Worm (Caenorhabditis elegans) whole organism, young adult: ENCODE measurements around the gene rip-1.

Experiments used
- B0035.1 ChIP-seq: sonication (generic microtip); optimal IDR thresholded peaks from 2 replicates; lab custom pipeline; 2016; ENCODE audit warnings: missing genetic modification characterization, mild to moderate bottlenecking, missing compliant biosample characterization, missing genotype, missing genetic modification reagents
- F33H1.4 ChIP-seq: fragments of 200-800 bp; sonication (Bioruptor generic); IDR thresholded peaks from 2 replicates; pipeline ENCODE4 v1.3.6; 2022; ENCODE audit warnings: missing genetic modification reagents, missing genetic modification characterization, missing compliant biosample characterization
- F37B4.10 ChIP-seq: fragments of 200-800 bp; sonication (Bioruptor generic); IDR thresholded peaks from 2 replicates; pipeline ENCODE4 v1.3.6; 2022; ENCODE audit warnings: missing genetic modification characterization, missing compliant biosample characterization
- F52B5.7 ChIP-seq: sonication (generic microtip); optimal IDR thresholded peaks from 2 replicates; lab custom pipeline; 2016; ENCODE audit warnings: mild to moderate bottlenecking, missing genetic modification characterization, missing compliant biosample characterization
- F55B11.4 ChIP-seq: sonication (generic microtip); optimal IDR thresholded peaks from 2 replicates; lab custom pipeline; 2016; ENCODE audit warnings: missing compliant biosample characterization, missing genetic modification characterization, borderline replicate concordance; ENCODE audit not compliant: insufficient read depth
- T07F8.4 ChIP-seq: sonication (generic microtip); optimal IDR thresholded peaks from 2 replicates; lab custom pipeline; 2016; ENCODE audit warnings: mild to moderate bottlenecking, missing genetic modification characterization, moderate library complexity, missing compliant biosample characterization
- Y56A3A.18 ChIP-seq: fragments of 200-800 bp; sonication (Bioruptor generic); IDR thresholded peaks from 2 replicates; pipeline ENCODE4 v1.3.6; 2022; ENCODE audit warnings: missing genetic modification reagents, missing genetic modification characterization, missing compliant biosample characterization
- Y95B8A.8 ChIP-seq: fragments of 200-800 bp; sonication (Bioruptor generic); IDR thresholded peaks from 2 replicates; pipeline ENCODE4 v1.3.6; 2022; ENCODE audit warnings: missing genetic modification reagents, missing genetic modification characterization, missing compliant biosample characterization
- akir-1 ChIP-seq: fragments of 200-800 bp; sonication (Bioruptor generic); optimal IDR thresholded peaks from 2 replicates; lab custom pipeline; 2018; ENCODE audit warnings: mild to moderate bottlenecking, missing genetic modification characterization, moderate library complexity, missing compliant biosample characterization
- ama-1 ChIP-seq, 3 experiments: fragments of 150-350 bp in 1 of 3; sonication (generic microtip) in 2 of 3; optimal IDR thresholded peaks; 2 replicates each; lab custom pipeline; 2014 to 2018; ENCODE audit warnings: missing biosample characterization in 2 of 3, missing genetic modification characterization in 2 of 3, missing genetic modification reagents in 2 of 3
- attf-3 ChIP-seq: fragments of 200-800 bp; sonication (Bioruptor generic); conservative IDR thresholded peaks from 2 replicates; pipeline ENCODE4 v1.3.6; 2022; ENCODE audit warnings: missing genetic modification reagents, missing genetic modification characterization, missing compliant biosample characterization
- attf-5 ChIP-seq: fragments of 200-800 bp; sonication (Bioruptor generic); optimal IDR thresholded peaks from 2 replicates; lab custom pipeline; 2018; ENCODE audit warnings: mild to moderate bottlenecking, missing genetic modification characterization, missing compliant biosample characterization
- attf-6 ChIP-seq: fragments of 200-800 bp; sonication (Bioruptor generic); IDR thresholded peaks from 2 replicates; pipeline ENCODE4 v1.3.6; 2022; ENCODE audit warnings: missing genetic modification reagents, missing genetic modification characterization, missing compliant biosample characterization
- bed-2 ChIP-seq: fragments of 200-800 bp; sonication (Bioruptor generic); IDR thresholded peaks from 2 replicates; pipeline ENCODE4 v1.3.6; 2022; ENCODE audit warnings: missing genetic modification reagents, missing genetic modification characterization, missing compliant biosample characterization
- cebp-2 ChIP-seq: fragments of 200-800 bp; sonication (Bioruptor generic); IDR thresholded peaks from 2 replicates; pipeline ENCODE4 v1.3.6; 2022; ENCODE audit warnings: missing genetic modification characterization, missing compliant biosample characterization
- ceh-58 ChIP-seq: fragments of 200-800 bp; sonication (Bioruptor generic); IDR thresholded peaks from 2 replicates; pipeline ENCODE4 v1.3.6; 2022; ENCODE audit warnings: missing genetic modification characterization, missing compliant biosample characterization
- die-1 ChIP-seq: sonication (generic microtip); optimal IDR thresholded peaks from 2 replicates; lab custom pipeline; 2016; ENCODE audit warnings: missing genotype, mild to moderate bottlenecking, missing genetic modification characterization, missing compliant biosample characterization
- dpff-1 ChIP-seq: sonication (generic microtip); optimal IDR thresholded peaks from 2 replicates; lab custom pipeline; 2017; ENCODE audit warnings: mild to moderate bottlenecking, missing genetic modification characterization, missing compliant biosample characterization
- dpl-1 ChIP-seq: fragments of 150-350 bp; optimal IDR thresholded peaks from 2 replicates; lab custom pipeline; 2014; ENCODE audit warnings: missing biosample characterization, missing genetic modification reagents, missing genetic modification characterization
- egl-18 ChIP-seq: fragments of 200-800 bp; sonication (Bioruptor generic); IDR thresholded peaks from 2 replicates; pipeline ENCODE4 v1.3.6; 2022; ENCODE audit warnings: missing genetic modification reagents, missing genetic modification characterization, missing compliant biosample characterization
- egl-44 ChIP-seq: fragments of 200-800 bp; sonication (Bioruptor generic); IDR thresholded peaks from 2 replicates; pipeline ENCODE4 v1.3.6; 2022; ENCODE audit warnings: missing genetic modification reagents, missing genetic modification characterization, missing compliant biosample characterization
- gei-17 ChIP-seq: fragments of 200-800 bp; sonication (Bioruptor generic); optimal IDR thresholded peaks from 2 replicates; lab custom pipeline; 2018; ENCODE audit warnings: mild to moderate bottlenecking, missing genetic modification characterization, missing compliant biosample characterization
- him-1 ChIP-seq: sonication (generic microtip); optimal IDR thresholded peaks from 2 replicates; lab custom pipeline; 2016; ENCODE audit warnings: missing genotype, missing genetic modification reagents, missing genetic modification characterization, missing compliant biosample characterization
- hlh-12 ChIP-seq: sonication (generic microtip); optimal IDR thresholded peaks from 2 replicates; lab custom pipeline; 2016; ENCODE audit warnings: missing genetic modification characterization, missing compliant biosample characterization
- hmg-1.2 ChIP-seq: fragments of 200-800 bp; sonication (Bioruptor generic); IDR thresholded peaks from 2 replicates; pipeline ENCODE4 v1.3.6; 2022; ENCODE audit warnings: missing genetic modification reagents, missing genetic modification characterization, missing compliant biosample characterization
- hsf-1 ChIP-seq: fragments of 200-800 bp; sonication (Bioruptor generic); IDR thresholded peaks from 2 replicates; pipeline ENCODE4 v1.3.6; 2022; ENCODE audit warnings: missing genetic modification reagents, missing genetic modification characterization, missing compliant biosample characterization
- lir-1 ChIP-seq: fragments of 200-800 bp; sonication (Bioruptor generic); conservative IDR thresholded peaks from 2 replicates; pipeline ENCODE4 v1.3.6; 2022; ENCODE audit warnings: missing genetic modification reagents, missing genetic modification characterization, missing compliant biosample characterization
- lsl-1 ChIP-seq: fragments of 200-800 bp; sonication (Bioruptor generic); optimal IDR thresholded peaks from 2 replicates; lab custom pipeline; 2018; ENCODE audit warnings: mild to moderate bottlenecking, missing genetic modification characterization, moderate library complexity, missing compliant biosample characterization
- lsy-27 ChIP-seq: sonication (generic microtip); optimal IDR thresholded peaks from 2 replicates; lab custom pipeline; 2017; ENCODE audit warnings: missing genetic modification characterization, mild to moderate bottlenecking, missing compliant biosample characterization, antibody characterized with exemption, missing genotype, borderline replicate concordance; ENCODE audit not compliant: insufficient read depth
- madf-10 ChIP-seq: sonication (generic microtip); optimal IDR thresholded peaks from 2 replicates; lab custom pipeline; 2016; ENCODE audit warnings: mild to moderate bottlenecking, missing genetic modification characterization, missing compliant biosample characterization
- madf-3 ChIP-seq: fragments of 200-800 bp; sonication (Bioruptor generic); IDR thresholded peaks from 2 replicates; pipeline ENCODE4 v1.3.6; 2022; ENCODE audit warnings: missing genetic modification reagents, missing genetic modification characterization, missing compliant biosample characterization
- madf-6 ChIP-seq: fragments of 200-800 bp; sonication (Bioruptor generic); IDR thresholded peaks from 2 replicates; pipeline ENCODE4 v1.3.6; 2022; ENCODE audit warnings: missing genetic modification reagents, missing genetic modification characterization, missing compliant biosample characterization
- madf-8 ChIP-seq: fragments of 200-800 bp; sonication (Bioruptor generic); conservative IDR thresholded peaks from 2 replicates; pipeline ENCODE4 v1.3.6; 2022; ENCODE audit warnings: missing genetic modification reagents, missing genetic modification characterization, missing compliant biosample characterization
- nfya-2 ChIP-seq: fragments of 200-800 bp; sonication (Bioruptor generic); IDR thresholded peaks from 2 replicates; pipeline ENCODE4 v1.3.6; 2022; ENCODE audit warnings: missing genetic modification reagents, missing genetic modification characterization, missing compliant biosample characterization
- nfyb-1 ChIP-seq: fragments of 200-800 bp; sonication (Bioruptor generic); IDR thresholded peaks from 2 replicates; pipeline ENCODE4 v1.3.6; 2022; ENCODE audit warnings: missing genetic modification reagents, missing genetic modification characterization, missing compliant biosample characterization
- nhr-27 ChIP-seq: fragments of 200-800 bp; sonication (Bioruptor generic); optimal IDR thresholded peaks from 2 replicates; lab custom pipeline; 2018; ENCODE audit warnings: mild to moderate bottlenecking, missing genetic modification characterization, moderate library complexity, missing compliant biosample characterization
- nhr-80 ChIP-seq: sonication (generic microtip); optimal IDR thresholded peaks from 2 replicates; lab custom pipeline; 2016; ENCODE audit warnings: missing genetic modification characterization, missing compliant biosample characterization
- pbrm-1 ChIP-seq: fragments of 200-800 bp; sonication (Bioruptor generic); IDR thresholded peaks from 2 replicates; pipeline ENCODE4 v1.3.6; 2022; ENCODE audit warnings: missing genetic modification reagents, missing genetic modification characterization, missing compliant biosample characterization
- pha-4 ChIP-seq: fragments of 150-350 bp; sonication (generic microtip); optimal IDR thresholded peaks from 2 replicates; lab custom pipeline; 2014; ENCODE audit warnings: missing biosample characterization, missing genetic modification reagents, missing genetic modification characterization
- rec-8 ChIP-seq, 2 experiments: sonication (generic microtip); optimal IDR thresholded peaks; 2 replicates each; lab custom pipeline; 2016; ENCODE audit warnings: mild to moderate bottlenecking in 2 of 2, missing genetic modification characterization in 2 of 2, missing genetic modification reagents in 2 of 2, missing genotype in 2 of 2, missing biosample characterization in 1 of 2, missing compliant biosample characterization in 1 of 2, moderate library complexity in 1 of 2
- rpc-1 ChIP-seq, 2 experiments: fragments of 150-350 bp in 1 of 2; sonication (generic microtip) in 1 of 2; optimal IDR thresholded peaks; 2 replicates each; lab custom pipeline; 2014 to 2018; ENCODE audit warnings: missing biosample characterization in 1 of 2, missing genetic modification characterization in 1 of 2, missing genetic modification reagents in 1 of 2, missing genotype in 1 of 2
- snpc-3.4 ChIP-seq: sonication (generic microtip); optimal IDR thresholded peaks from 2 replicates; lab custom pipeline; 2017; ENCODE audit warnings: missing genetic modification characterization, mild to moderate bottlenecking, missing compliant biosample characterization, antibody characterized with exemption, moderate library complexity, missing genotype, missing genetic modification reagents
- tbp1 ChIP-seq: fragments of 200-800 bp; sonication (Bioruptor generic); optimal IDR thresholded peaks from 2 replicates; lab custom pipeline; 2018; ENCODE audit warnings: mild to moderate bottlenecking, missing genetic modification characterization, missing compliant biosample characterization
- tbx-9 ChIP-seq: sonication (generic microtip); optimal IDR thresholded peaks from 2 replicates; lab custom pipeline; 2016; ENCODE audit warnings: borderline replicate concordance, missing genetic modification characterization, inconsistent platforms, missing compliant biosample characterization
- ztf-25 ChIP-seq: fragments of 200-800 bp; sonication (Bioruptor generic); IDR thresholded peaks from 2 replicates; pipeline ENCODE4 v1.3.6; 2022; ENCODE audit warnings: missing genetic modification reagents, missing genetic modification characterization, missing compliant biosample characterization
- ztf-28 ChIP-seq: fragments of 200-800 bp; sonication (Bioruptor generic); IDR thresholded peaks from 2 replicates; pipeline ENCODE4 v1.3.6; 2022; ENCODE audit warnings: missing genetic modification reagents, missing genetic modification characterization, missing compliant biosample characterization

Gene rip-1

DNA sequence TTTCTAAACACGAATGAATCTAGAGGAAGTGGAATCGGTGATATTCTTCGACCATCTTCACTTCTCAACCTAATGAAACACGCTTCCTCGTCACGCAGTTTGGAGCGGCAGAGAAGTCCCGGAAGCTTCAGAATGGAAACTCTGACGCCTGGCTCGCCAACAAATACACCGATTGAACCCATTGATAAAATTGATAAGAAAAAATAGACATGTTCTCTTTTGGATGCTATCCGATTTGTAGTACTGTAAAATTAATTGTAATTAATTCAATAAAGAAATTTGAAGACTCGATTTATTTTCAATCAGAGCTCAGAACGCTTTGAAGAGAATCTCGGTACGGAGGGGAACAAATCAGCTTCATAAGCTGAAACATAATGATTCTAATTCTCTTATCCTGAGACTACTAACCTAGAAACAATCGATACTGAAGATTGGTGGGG lies 44.0 kb downstream of the rip-1 start (continued):
- TF ChIP-seq nfyb-1 (GFP tag; lab: Robert Waterston, UW) = peak; percentile 89
- no peak for TF ChIP-seq lsy-27 (tag; lab: Kevin White, UChicago)
- TF ChIP-seq Y95B8A.8 (GFP tag; lab: Robert Waterston, UW) = peak; percentile 79
- TF ChIP-seq madf-3 (GFP tag; lab: Robert Waterston, UW) = 0 out of 2 replicates have a peak, but pooled peaks have one; percentile 45
- TF ChIP-seq bed-2 = no peak
- peak; percentile 81 for TF ChIP-seq madf-10 (tag; lab: Kevin White, UChicago)
- TF ChIP-seq gei-17 (GFP tag; lab: Kevin White, UChicago) = peak; percentile 49
- peak; percentile 63 for TF ChIP-seq tbp1 (GFP tag; lab: Kevin White, UChicago)
- peak; percentile 95 for TF ChIP-seq ama-1 (optimal IDR thresholded peaks at IDR 0.05; lab: Kevin White, UChicago)
- TF ChIP-seq ama-1 (GFP tag; optimal IDR thresholded peaks at IDR 0.05; lab: Kevin White, UChicago) = peak; percentile 61 to 77
- TF ChIP-seq ztf-28 = no peak
- TF ChIP-seq egl-44 (GFP tag; lab: Robert Waterston, UW) = no peak
- peak; percentile 12 for TF ChIP-seq lsl-1
- 0 out of 2 replicates have a peak, but pooled peaks have one; percentile 9 for TF ChIP-seq attf-3 (GFP tag; lab: Robert Waterston, UW)
- peak; percentile 55 for TF ChIP-seq hmg-1.2 (GFP tag; lab: Robert Waterston, UW)
- no peak for TF ChIP-seq tbx-9 (tag; lab: Kevin White, UChicago)
- no peak for TF ChIP-seq nhr-27 (tag; lab: Kevin White, UChicago)
- 0 out of 2 replicates have a peak, but pooled peaks have one; percentile 18 for TF ChIP-seq egl-18 (GFP tag; lab: Robert Waterston, UW)
- peak; percentile 83 for TF ChIP-seq B0035.1
- no peak for TF ChIP-seq attf-6
- peak; percentile 31; the same call in 1 of the 2 replicates for TF ChIP-seq lir-1
- 0 out of 2 replicates have a peak, but pooled peaks have one; percentile 26 for TF ChIP-seq nfya-2
- TF ChIP-seq Y56A3A.18 (GFP tag; lab: Robert Waterston, UW) = peak; percentile 94
- no peak for TF ChIP-seq dpl-1 (GFP tag; lab: Kevin White, UChicago)
- peak; percentile 52; the same call in 1 of the 2 replicates for TF ChIP-seq cebp-2 (GFP tag; lab: Robert Waterston, UW)
- TF ChIP-seq hsf-1 (GFP tag; lab: Robert Waterston, UW) = peak; percentile 58; the same call in 1 of the 2 replicates
- peak; percentile 2 for TF ChIP-seq die-1 (tag; lab: Kevin White, UChicago)
- TF ChIP-seq attf-5 (GFP tag; lab: Kevin White, UChicago) = peak; percentile 44
- TF ChIP-seq ztf-25 = no peak
- TF ChIP-seq dpff-1 (tag; lab: Kevin White, UChicago) = no peak
- TF ChIP-seq F52B5.7 (tag; lab: Kevin White, UChicago) = peak; percentile 81
- TF ChIP-seq snpc-3.4 (tag; lab: Kevin White, UChicago) = peak; percentile 69
- TF ChIP-seq him-1 (tag; lab: Kevin White, UChicago) = no peak
- no peak for TF ChIP-seq pha-4
- TF ChIP-seq madf-8 = 0 out of 2 replicates have a peak, but pooled peaks have one; percentile 13
- 0 out of 2 replicates have a peak, but pooled peaks have one; percentile 6 for TF ChIP-seq ceh-58 (GFP tag; lab: Robert Waterston, UW)
- 0 out of 2 replicates have a peak, but pooled peaks have one; percentile 59 for TF ChIP-seq pbrm-1 (GFP tag; lab: Robert Waterston, UW)
- no peak for TF ChIP-seq rpc-1 (optimal IDR thresholded peaks at IDR 0.05; lab: Kevin White, UChicago)
- no peak for TF ChIP-seq rpc-1 (tag; optimal IDR thresholded peaks at IDR 0.05; lab: Kevin White, UChicago)
- peak; percentile 54 for TF ChIP-seq nhr-80
- peak; percentile 47 for TF ChIP-seq F33H1.4 (GFP tag; lab: Robert Waterston, UW)
- TF ChIP-seq T07F8.4 (tag; lab: Kevin White, UChicago) = no peak
- TF ChIP-seq akir-1 (GFP tag; lab: Kevin White, UChicago) = no peak
- TF ChIP-seq F37B4.10 (GFP tag; lab: Robert Waterston, UW) = 0 out of 2 replicates have a peak, but pooled peaks have one; percentile 91
- TF ChIP-seq F55B11.4 (tag; lab: Kevin White, UChicago) = no peak
- TF ChIP-seq rec-8 (tag; optimal IDR thresholded peaks at IDR 0.05; lab: Kevin White, UChicago) = no peak
- no peak for TF ChIP-seq hlh-12
- peak; percentile 68 for TF ChIP-seq madf-6 (GFP tag; lab: Robert Waterston, UW)
